Worm (Caenorhabditis elegans) whole organism, midembryonic: Measurements from ENCODE around the gene clec-55.

Experiments
- T22C8.4 ChIP-seq: fragments of 200-800 bp; sonication (Bioruptor generic); IDR thresholded peaks from 2 replicates; pipeline ENCODE4 v1.3.6; 2022; ENCODE audit warnings: missing genetic modification characterization, missing compliant biosample characterization
- cog-1 ChIP-seq: sonication (generic microtip); optimal IDR thresholded peaks from 2 replicates; lab custom pipeline; 2016; ENCODE audit warnings: missing genetic modification characterization, missing compliant biosample characterization
- flt-1 ChIP-seq: fragments of 200-800 bp; sonication (Bioruptor generic); IDR thresholded peaks from 2 replicates; pipeline ENCODE4 v1.3.6; 2022; ENCODE audit warnings: missing genetic modification characterization, missing compliant biosample characterization
- klf-2 ChIP-seq: fragments of 200-800 bp; sonication (Bioruptor generic); conservative IDR thresholded peaks from 2 replicates; pipeline ENCODE4 v1.3.6; 2022; ENCODE audit warnings: missing genetic modification reagents, missing genetic modification characterization, missing compliant biosample characterization
- med-1 ChIP-seq: sonication (generic microtip); optimal IDR thresholded peaks from 2 replicates; lab custom pipeline; 2017; ENCODE audit warnings: missing genetic modification characterization, mild to moderate bottlenecking, missing compliant biosample characterization, antibody characterized with exemption, missing genetic modification reagents; ENCODE audit not compliant: insufficient read depth
- ref-1 ChIP-seq: fragments of 200-800 bp; sonication (Bioruptor generic); conservative IDR thresholded peaks from 2 replicates; pipeline ENCODE4 v1.3.6; 2022; ENCODE audit warnings: missing genetic modification reagents, missing genetic modification characterization, missing compliant biosample characterization
- tab-1 ChIP-seq: fragments of 200-800 bp; sonication (Bioruptor generic); IDR thresholded peaks from 2 replicates; pipeline ENCODE4 v1.3.6; 2022; ENCODE audit warnings: missing genetic modification characterization, missing compliant biosample characterization
- ztf-23 ChIP-seq: fragments of 200-800 bp; sonication (Bioruptor generic); IDR thresholded peaks from 2 replicates; pipeline ENCODE4 v1.3.6; 2022; ENCODE audit warnings: missing genetic modification reagents, missing genetic modification characterization, missing compliant biosample characterization
- ztf-29 ChIP-seq: fragments of 200-800 bp; sonication (Bioruptor generic); IDR thresholded peaks from 2 replicates; pipeline ENCODE4 v1.3.6; 2022; ENCODE audit warnings: missing genetic modification reagents, missing genetic modification characterization, missing compliant biosample characterization

clec-55 gene

DNA sequence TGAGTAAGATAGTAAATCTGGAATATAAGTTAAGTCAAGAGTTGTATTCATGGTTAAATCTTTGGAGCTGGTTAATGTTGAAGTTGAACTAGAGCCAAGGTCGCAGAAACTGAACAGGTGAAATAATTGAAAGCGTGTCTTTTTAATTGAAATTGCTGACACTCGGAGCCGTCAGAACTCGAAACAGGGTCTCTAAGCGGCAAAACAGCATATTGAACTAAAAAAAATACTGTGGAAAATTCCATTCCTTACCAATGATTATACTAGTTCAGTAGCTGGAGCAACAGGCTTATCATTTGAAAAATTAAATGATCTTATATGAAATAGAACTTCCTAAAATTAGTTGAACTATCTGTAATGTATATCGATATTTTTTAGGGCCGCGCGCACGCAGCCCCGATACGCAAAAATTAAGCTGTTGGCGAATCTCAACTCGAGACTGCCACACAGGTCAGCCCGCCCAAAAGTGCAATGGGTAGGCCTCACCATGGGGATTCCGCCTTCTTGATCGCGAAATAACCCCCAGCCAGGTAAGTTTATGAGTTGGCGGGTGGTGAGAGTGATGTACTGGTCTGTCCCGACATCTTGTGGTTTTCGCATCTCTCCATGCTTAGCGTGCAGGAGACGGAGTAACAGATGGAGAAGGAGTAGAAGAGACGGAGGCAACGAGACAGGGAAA lies 10.7 kb upstream of the clec-55 start, which contains the start of gene srz-97:
srz-97 (minus strand) TSS at position 51 of the 679 bp plus-strand sequence.
- 0 out of 2 replicates have a peak, but pooled peaks have one; percentile 41 for TF ChIP-seq ref-1
- TF ChIP-seq ztf-29 = no peak
- 0 out of 2 replicates have a peak, but pooled peaks have one; percentile 11 for TF ChIP-seq flt-1 (GFP tag; lab: Robert Waterston, UW)

DNA sequence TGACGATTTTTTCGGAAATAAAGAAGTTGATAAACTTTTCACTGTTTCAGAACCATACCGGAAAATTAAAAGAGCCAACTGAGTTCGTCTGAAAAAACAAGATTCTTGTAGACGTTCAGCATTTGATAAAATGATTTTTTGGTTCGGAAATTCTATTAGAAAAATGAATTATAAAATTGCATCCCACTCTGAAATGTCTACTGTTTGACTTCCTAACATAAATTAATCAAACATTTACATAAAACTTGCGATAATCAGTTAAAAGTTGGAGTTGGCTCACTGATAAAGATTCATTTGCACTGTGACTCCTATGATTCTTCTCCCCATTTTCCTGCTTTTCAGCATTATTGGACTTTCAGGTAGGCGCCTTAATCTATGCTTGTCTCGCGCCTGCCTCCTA lies 10.1 kb upstream of the clec-55 start, which contains the start of gene clec-57:
clec-57 (plus strand) TSS at position 301 of the 400 bp plus-strand sequence.
- TF ChIP-seq flt-1 (GFP tag; lab: Robert Waterston, UW) = no peak
- TF ChIP-seq ztf-29 = no peak
- TF ChIP-seq tab-1 (GFP tag; lab: Robert Waterston, UW) = no peak
- TF ChIP-seq T22C8.4 (GFP tag; lab: Robert Waterston, UW) = no peak
- TF ChIP-seq ref-1 = no peak
- no peak for TF ChIP-seq cog-1 (tag; lab: Kevin White, UChicago)
- no peak for TF ChIP-seq klf-2
- no peak for TF ChIP-seq med-1 (GFP tag; lab: Kevin White, UChicago)
- TF ChIP-seq ztf-23 (GFP tag; lab: Robert Waterston, UW) = no peak

DNA sequence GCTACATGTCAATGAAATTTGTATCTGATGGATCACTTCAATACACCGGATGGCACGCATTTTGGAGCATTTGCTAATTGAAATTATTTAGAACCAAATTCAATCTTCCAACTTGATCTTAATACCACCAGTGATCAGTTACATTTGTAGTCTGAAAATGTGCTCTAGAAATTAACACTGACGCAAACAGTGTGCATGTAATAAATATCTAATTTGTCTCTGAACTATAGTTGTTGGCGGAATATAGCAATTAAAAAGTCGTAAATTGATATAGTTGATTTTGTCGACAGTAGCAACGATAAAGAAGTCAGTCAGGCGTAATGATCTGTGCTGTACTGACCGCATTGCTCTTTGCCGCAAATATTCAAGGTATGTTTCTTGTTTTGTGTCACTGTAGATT lies 6.8 kb upstream of the clec-55 start, which contains the start of gene clec-227:
clec-227 (plus strand) TSS at position 301 of the 400 bp plus-strand sequence.
- TF ChIP-seq med-1 (GFP tag; lab: Kevin White, UChicago) = no peak
- TF ChIP-seq T22C8.4 (GFP tag; lab: Robert Waterston, UW) = no peak
- no peak for TF ChIP-seq flt-1 (GFP tag; lab: Robert Waterston, UW)
- no peak for TF ChIP-seq ref-1

DNA sequence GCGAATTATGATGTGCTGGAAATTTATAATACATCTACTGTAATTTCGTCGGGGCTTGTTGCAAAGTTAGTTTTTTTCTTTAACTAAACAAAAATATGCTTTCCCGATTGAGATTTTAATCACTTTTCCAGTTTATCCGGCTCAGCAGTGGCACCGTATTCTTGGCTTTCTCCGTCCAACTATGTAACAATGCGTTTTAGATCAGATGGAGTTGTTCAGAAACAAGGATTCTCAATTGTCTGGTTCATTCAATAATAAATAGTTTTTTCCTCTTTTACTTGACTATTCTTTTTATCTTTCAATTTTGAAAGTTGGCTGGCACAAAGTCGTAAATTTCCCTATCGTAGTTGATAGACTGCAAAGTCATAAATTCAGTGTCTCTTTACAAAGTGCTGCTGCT lies 5.0 kb upstream of the clec-55 start, which contains the start of gene clec-56:
clec-56 (plus strand) TSS at position 301 of the 400 bp plus-strand sequence.
- TF ChIP-seq flt-1 (GFP tag; lab: Robert Waterston, UW) (no peak), med-1 (GFP tag; lab: Kevin White, UChicago) (no peak), tab-1 (GFP tag; lab: Robert Waterston, UW) (no peak), ztf-29 (no peak), ref-1 (no peak), T22C8.4 (GFP tag; lab: Robert Waterston, UW) (no peak), klf-2 (no peak), cog-1 (tag; lab: Kevin White, UChicago) (no peak)

DNA sequence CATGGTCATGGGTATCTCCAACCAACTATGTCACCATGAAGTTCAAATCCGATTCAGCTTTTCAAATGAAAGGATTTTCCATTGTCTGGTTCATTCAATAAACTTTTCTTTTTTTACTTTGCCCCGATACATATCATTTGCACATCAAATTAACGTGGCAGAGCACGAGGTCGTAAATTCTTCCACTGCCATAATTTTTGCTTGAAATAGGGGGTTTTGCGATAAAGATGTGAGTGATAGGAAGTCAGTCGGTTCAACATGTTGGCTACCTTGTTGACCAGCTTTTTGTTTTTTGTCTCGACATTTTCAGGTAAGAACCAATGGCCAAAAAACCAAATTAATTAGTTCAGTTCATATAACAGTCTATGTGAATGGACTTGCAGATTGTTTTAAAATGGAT lies 2.4 kb upstream of the clec-55 start, which contains the start of gene clec-54:
clec-54 (plus strand) TSS at position 224 of the 400 bp plus-strand sequence.
- no peak for TF ChIP-seq cog-1 (tag; lab: Kevin White, UChicago)
- TF ChIP-seq ref-1 = no peak
- no peak for TF ChIP-seq T22C8.4 (GFP tag; lab: Robert Waterston, UW)
- no peak for TF ChIP-seq ztf-29
- no peak for TF ChIP-seq tab-1 (GFP tag; lab: Robert Waterston, UW)
- no peak for TF ChIP-seq ztf-23 (GFP tag; lab: Robert Waterston, UW)
- TF ChIP-seq klf-2 = no peak

DNA sequence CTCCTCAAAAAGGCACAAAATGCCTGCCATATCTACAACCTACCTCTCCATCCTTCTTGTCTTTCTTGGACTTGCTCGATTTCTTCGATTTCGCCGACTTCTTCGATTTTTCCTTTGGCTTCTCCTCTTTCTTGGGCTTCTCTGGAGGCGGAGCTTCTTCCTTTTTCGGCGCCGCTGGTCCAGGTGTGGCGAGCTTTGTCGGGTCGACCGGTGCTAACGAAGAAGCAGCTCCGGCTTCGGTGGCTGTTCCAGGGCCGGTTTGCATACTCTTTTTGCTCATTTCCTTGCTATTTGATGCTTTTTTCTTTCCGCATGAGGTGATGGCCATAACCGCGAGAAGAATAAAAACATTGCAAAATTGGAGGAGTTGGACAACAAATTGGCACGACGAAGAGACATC lies 1.5 kb downstream of the clec-55 start:
- TF ChIP-seq ztf-29 (no peak), ref-1 (no peak), cog-1 (tag; lab: Kevin White, UChicago) (no peak), tab-1 (GFP tag; lab: Robert Waterston, UW) (no peak), flt-1 (GFP tag; lab: Robert Waterston, UW) (no peak), ztf-23 (GFP tag; lab: Robert Waterston, UW) (no peak), klf-2 (no peak), med-1 (GFP tag; lab: Kevin White, UChicago) (no peak), T22C8.4 (GFP tag; lab: Robert Waterston, UW) (no peak)

DNA sequence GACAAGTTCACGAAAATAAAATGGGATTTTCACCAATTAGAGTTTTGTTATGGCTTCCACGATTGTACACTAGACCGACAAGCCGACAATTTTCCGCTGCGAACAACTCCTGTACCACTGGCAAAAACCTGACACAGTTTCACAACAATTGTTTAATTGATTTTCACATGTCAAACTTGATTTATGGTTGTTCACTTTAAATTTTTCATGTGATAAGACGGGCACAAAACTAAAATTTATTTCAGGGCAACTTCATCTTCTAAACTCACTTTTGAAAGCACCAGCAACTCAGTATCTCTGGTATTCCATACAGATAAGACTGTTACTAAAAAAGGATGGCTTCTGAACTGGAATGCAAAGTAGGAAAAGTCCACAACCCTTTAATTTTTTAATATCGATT lies 2.3 kb downstream of the clec-55 start, which contains the start of gene R02D5.7:
R02D5.7 (minus strand) TSS at position 101 of the 400 bp plus-strand sequence.
- no peak for TF ChIP-seq ref-1
- TF ChIP-seq ztf-29 = no peak
- no peak for TF ChIP-seq tab-1 (GFP tag; lab: Robert Waterston, UW)
- no peak for TF ChIP-seq klf-2
- TF ChIP-seq cog-1 (tag; lab: Kevin White, UChicago) = no peak
- no peak for TF ChIP-seq ztf-23 (GFP tag; lab: Robert Waterston, UW)

DNA sequence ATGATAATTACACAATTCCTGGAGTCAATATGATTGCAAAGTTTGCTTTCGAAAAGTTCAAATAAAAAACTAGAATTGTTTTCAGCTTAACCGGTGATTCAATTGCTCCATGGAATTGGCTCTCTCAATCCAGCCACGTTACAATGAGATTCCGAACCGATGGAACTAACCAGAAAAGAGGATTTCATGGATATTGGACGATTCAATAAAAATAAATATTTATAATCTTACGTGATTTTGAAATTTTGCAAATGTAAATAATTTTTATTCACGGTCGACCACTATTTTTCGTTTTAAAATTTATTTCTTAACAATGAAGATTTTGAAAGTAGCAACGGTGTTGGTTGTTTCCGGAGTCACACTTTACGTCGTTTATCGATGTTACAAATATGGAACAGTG lies 2.9 kb downstream of the clec-55 start, which contains the start of gene R02D5.10:
R02D5.10 (plus strand) TSS at position 301 of the 400 bp plus-strand sequence.
- TF ChIP-seq ref-1 = no peak

DNA sequence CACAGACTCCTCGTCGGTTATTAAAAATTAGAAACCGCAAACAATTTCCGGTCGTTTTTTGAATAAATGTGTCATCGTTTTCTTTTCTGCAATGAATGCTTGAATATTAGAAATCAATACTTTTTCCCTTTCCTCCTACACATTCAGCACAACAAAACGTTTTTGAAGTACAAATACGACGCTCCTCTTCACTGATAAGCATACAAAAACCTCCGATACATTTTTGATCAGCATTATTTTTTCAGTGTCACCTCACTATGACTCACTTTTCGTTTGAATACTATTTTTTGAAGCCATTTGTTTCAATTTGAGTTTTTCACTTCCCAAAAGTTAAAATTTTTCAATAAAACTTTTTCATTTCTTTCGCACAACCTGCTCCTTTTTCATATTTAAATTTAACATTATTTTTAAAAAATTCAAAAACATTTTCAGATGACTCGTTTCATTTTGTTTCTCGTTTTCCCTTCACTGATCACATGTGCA lies 3.7 kb downstream of the clec-55 start, which contains the start of gene R02D5.3:
R02D5.3 (plus strand) TSS at position 433 of the 483 bp plus-strand sequence.
- no peak for TF ChIP-seq flt-1 (GFP tag; lab: Robert Waterston, UW)
- TF ChIP-seq ztf-23 (GFP tag; lab: Robert Waterston, UW) = no peak
- TF ChIP-seq ztf-29 = no peak
- TF ChIP-seq cog-1 (tag; lab: Kevin White, UChicago) = no peak
- no peak for TF ChIP-seq tab-1 (GFP tag; lab: Robert Waterston, UW)
- no peak for TF ChIP-seq klf-2
- no peak for TF ChIP-seq med-1 (GFP tag; lab: Kevin White, UChicago)
- no peak for TF ChIP-seq ref-1
- TF ChIP-seq T22C8.4 (GFP tag; lab: Robert Waterston, UW) = no peak

DNA sequence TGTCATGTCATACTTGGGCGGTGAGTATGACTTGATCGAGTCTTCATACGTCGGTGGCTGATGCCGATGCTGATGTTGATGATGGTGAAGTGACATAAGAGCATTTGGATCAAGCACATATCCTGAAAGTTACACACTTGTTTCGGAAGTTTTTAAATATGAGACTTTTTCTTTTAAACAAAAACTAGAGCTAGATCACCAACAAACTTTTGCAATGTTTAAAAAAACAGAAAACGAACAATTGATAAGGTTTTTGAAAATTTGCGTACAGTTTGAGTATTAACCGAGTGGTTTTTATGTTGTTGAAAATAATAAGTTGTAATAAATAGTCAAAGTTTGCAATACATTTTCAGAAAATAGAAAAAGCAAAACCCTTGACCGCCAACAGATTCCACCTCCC lies 5.5 kb downstream of the clec-55 start, which contains the start of gene R02D5.4:
R02D5.4 (minus strand) TSS at position 101 of the 400 bp plus-strand sequence.
- no peak for TF ChIP-seq T22C8.4 (GFP tag; lab: Robert Waterston, UW)
- no peak for TF ChIP-seq cog-1 (tag; lab: Kevin White, UChicago)
